Worm (Caenorhabditis elegans) whole organism, L2 larva: ENCODE measurements around the gene vha-5.

Experiments
- aly-2 ChIP-seq: fragments of 150-350 bp; optimal IDR thresholded peaks from 2 replicates; lab custom pipeline; 2014; ENCODE audit warnings: missing biosample characterization, missing genetic modification characterization
- ceh-16 ChIP-seq: fragments of 150-350 bp; optimal IDR thresholded peaks from 2 replicates; lab custom pipeline; 2014; ENCODE audit warnings: missing biosample characterization, missing genetic modification characterization
- elt-1 ChIP-seq: fragments of 150-350 bp; optimal IDR thresholded peaks from 2 replicates; lab custom pipeline; 2014; ENCODE audit warnings: missing biosample characterization, missing genetic modification characterization
- lin-13 ChIP-seq: fragments of 150-350 bp; optimal IDR thresholded peaks from 2 replicates; lab custom pipeline; 2014; ENCODE audit warnings: missing biosample characterization, missing genetic modification reagents, missing genetic modification characterization
- nhr-12 ChIP-seq: fragments of 150-350 bp; optimal IDR thresholded peaks from 2 replicates; lab custom pipeline; 2014; ENCODE audit warnings: missing biosample characterization, missing genetic modification characterization
- nhr-23 ChIP-seq: fragments of 150-350 bp; optimal IDR thresholded peaks from 2 replicates; lab custom pipeline; 2014; ENCODE audit warnings: missing biosample characterization, missing genetic modification reagents, missing genetic modification characterization
- nhr-237 ChIP-seq: fragments of 150-350 bp; optimal IDR thresholded peaks from 2 replicates; lab custom pipeline; 2014; ENCODE audit warnings: missing biosample characterization, missing genetic modification characterization
- skn-1 ChIP-seq: sonication (generic microtip); optimal IDR thresholded peaks from 2 replicates; lab custom pipeline; 2017; ENCODE audit warnings: missing biosample characterization, missing genetic modification characterization
- zag-1 ChIP-seq: fragments of 150-350 bp; optimal IDR thresholded peaks from 2 replicates; lab custom pipeline; 2014; ENCODE audit warnings: missing biosample characterization, missing genetic modification characterization

DNA sequence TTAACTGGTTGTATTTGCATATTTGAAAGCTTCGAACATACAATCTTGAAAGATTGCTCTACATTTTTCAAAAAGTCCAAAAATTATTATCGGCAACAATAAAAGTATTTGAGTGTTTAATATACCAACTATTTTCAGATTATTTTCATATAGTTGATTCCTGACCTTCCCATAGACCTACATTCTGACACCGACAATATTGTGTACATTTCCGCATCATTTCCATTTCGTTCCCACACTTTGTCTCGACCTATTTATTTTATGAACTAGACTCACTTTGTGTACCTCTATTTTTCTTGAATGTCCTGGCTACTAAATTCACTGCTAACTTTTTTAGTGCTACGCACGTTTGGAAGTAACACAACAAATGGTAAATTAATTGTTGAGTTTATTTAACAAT is 38.6 kb downstream of the vha-5 start, which contains the start of gene lgc-5:
- TF ChIP-seq nhr-237 (tag; lab: Kevin White, UChicago), result no peak
- TF ChIP-seq lin-13 (GFP tag; lab: Kevin White, UChicago), result no peak
- TF ChIP-seq elt-1 (tag; lab: Kevin White, UChicago), result no peak
- no peak for TF ChIP-seq ceh-16 (tag; lab: Kevin White, UChicago)
- no peak for TF ChIP-seq nhr-12 (tag; lab: Kevin White, UChicago)
- no peak for TF ChIP-seq aly-2 (tag; lab: Kevin White, UChicago)
- TF ChIP-seq nhr-23 (tag; lab: Kevin White, UChicago), result no peak
- TF ChIP-seq zag-1 (tag; lab: Kevin White, UChicago), result no peak
- no peak for TF ChIP-seq skn-1
